Worm (Caenorhabditis elegans): ENCODE measurements around the gene Y41E3.7.

- no peak for TF ChIP-seq ets-4 (tag; optimal IDR thresholded peaks at IDR 0.05)
- no peak for TF ChIP-seq ceh-2 (tag; optimal IDR thresholded peaks at IDR 0.05)
- no peak for TF ChIP-seq ceh-18 (tag; optimal IDR thresholded peaks at IDR 0.05)
- no peak for TF ChIP-seq unc-86 (tag; optimal IDR thresholded peaks at IDR 0.05)
- TF ChIP-seq ceh-31 (tag; optimal IDR thresholded peaks at IDR 0.05): no peak
- TF ChIP-seq sox-4 (tag; optimal IDR thresholded peaks at IDR 0.05): no peak
- TF ChIP-seq K09A11.1 (tag; optimal IDR thresholded peaks at IDR 0.05; ENCODE audit: insufficient read depth): no peak
Measured at ce11 chrIV:15013517-15014085, at the start of gene Y41E3.7.
